Fruit fly (Drosophila melanogaster) whole organism, embryonic: ENCODE data around the gene Mst89B.

ENCODE experiments used
- CG2889 ChIP-seq: fragments of 200-800 bp; sonication (Bioruptor generic); IDR thresholded peaks from 3 replicates; pipeline ENCODE4 v1.3.6; 2022; ENCODE audit warnings: missing biosample characterization, missing genetic modification characterization
- gcm ChIP-seq: fragments of 200-800 bp; sonication (Bioruptor generic); optimal IDR thresholded peaks from 2 replicates; lab custom pipeline; 2019; ENCODE audit warnings: missing biosample characterization, mild to moderate bottlenecking, missing genetic modification characterization, moderate library complexity

dm6 chr3R:16285612-16286188 lies 18.9 kb downstream of the Mst89B start:
- TF ChIP-seq gcm (no peak), CG2889 (GFP tag; lab: Robert Waterston, UW) (no peak)
